Fruit fly (Drosophila melanogaster) whole organism, adult: ENCODE results near the gene CG5556.

ENCODE experiments used
- CG11617 ChIP-seq: fragments of 200-800 bp; sonication (Bioruptor generic); optimal IDR thresholded peaks from 2 replicates; lab custom pipeline; 2017; ENCODE audit warnings: mild to moderate bottlenecking, missing biosample characterization, missing genetic modification reagents, missing genetic modification characterization
- CG12768 ChIP-seq: fragments of 200-800 bp; sonication (Bioruptor generic); optimal IDR thresholded peaks from 2 replicates; lab custom pipeline; 2017; ENCODE audit warnings: missing biosample characterization, missing genetic modification characterization, mild to moderate bottlenecking, moderate library complexity, missing genetic modification reagents
- CG14711 ChIP-seq: fragments of 200-800 bp; sonication (Bioruptor generic); optimal IDR thresholded peaks from 2 replicates; lab custom pipeline; 2018; ENCODE audit warnings: missing biosample characterization, mild to moderate bottlenecking, missing genetic modification characterization, moderate library complexity
- CG1620 ChIP-seq: fragments of 200-800 bp; sonication (Bioruptor generic); optimal IDR thresholded peaks from 2 replicates; lab custom pipeline; 2016; ENCODE audit warnings: missing biosample characterization, missing genetic modification characterization
- CG33017 ChIP-seq: fragments of 200-800 bp; sonication (Bioruptor generic); optimal IDR thresholded peaks from 2 replicates; lab custom pipeline; 2018; ENCODE audit warnings: missing biosample characterization, mild to moderate bottlenecking, missing genetic modification characterization, moderate library complexity
- CG5204 ChIP-seq: fragments of 200-800 bp; sonication (Bioruptor generic); optimal IDR thresholded peaks from 2 replicates; lab custom pipeline; 2016; ENCODE audit warnings: missing biosample characterization, missing genetic modification characterization
- CG7045 ChIP-seq: fragments of 200-800 bp; sonication (Bioruptor generic); optimal IDR thresholded peaks from 2 replicates; lab custom pipeline; 2017; ENCODE audit warnings: missing biosample characterization, mild to moderate bottlenecking, missing genetic modification characterization
- CG7101 ChIP-seq: fragments of 200-800 bp; sonication (Bioruptor generic); optimal IDR thresholded peaks from 2 replicates; lab custom pipeline; 2018; ENCODE audit warnings: missing biosample characterization, mild to moderate bottlenecking, missing genetic modification characterization, moderate library complexity
- Clk ChIP-seq: fragments of 200-800 bp; sonication (Bioruptor generic); optimal IDR thresholded peaks from 2 replicates; lab custom pipeline; 2017; ENCODE audit warnings: missing biosample characterization, missing genetic modification characterization
- Crg-1 ChIP-seq: fragments of 200-800 bp; sonication (Bioruptor generic); optimal IDR thresholded peaks from 2 replicates; lab custom pipeline; 2016; ENCODE audit warnings: missing biosample characterization, missing genetic modification characterization
- Hr96 ChIP-seq: fragments of 200-800 bp; sonication (Bioruptor generic); optimal IDR thresholded peaks from 2 replicates; lab custom pipeline; 2016; ENCODE audit warnings: missing biosample characterization, missing genetic modification characterization
- Mnt ChIP-seq: fragments of 200-800 bp; sonication (Bioruptor generic); optimal IDR thresholded peaks from 2 replicates; lab custom pipeline; 2016; ENCODE audit warnings: missing biosample characterization, mild to moderate bottlenecking, missing genetic modification characterization
- bab1 ChIP-seq: fragments of 200-800 bp; sonication (Bioruptor generic); optimal IDR thresholded peaks from 3 replicates; lab custom pipeline; 2019; ENCODE audit warnings: missing biosample characterization, mild to moderate bottlenecking, missing genetic modification characterization, moderate library complexity
- cic ChIP-seq: fragments of 200-800 bp; sonication (Bioruptor generic); optimal IDR thresholded peaks from 2 replicates; lab custom pipeline; 2017; ENCODE audit warnings: missing biosample characterization, mild to moderate bottlenecking, missing genetic modification characterization, moderate library complexity
- cnc ChIP-seq, 2 experiments: fragments of >200 bp; optimal IDR thresholded peaks; 2 replicates each; lab custom pipeline; 2017
- kay ChIP-seq: fragments of 200-800 bp; sonication (Bioruptor generic); peaks from one replicate; lab custom pipeline; 2016; ENCODE audit warnings: missing biosample characterization, missing genetic modification characterization, borderline replicate concordance
- ovo ChIP-seq: fragments of 200-800 bp; sonication (Bioruptor generic); optimal IDR thresholded peaks from 2 replicates; lab custom pipeline; 2016; ENCODE audit warnings: missing biosample characterization, missing genetic modification characterization
- pad ChIP-seq: fragments of 200-800 bp; sonication (Bioruptor generic); optimal IDR thresholded peaks from 3 replicates; lab custom pipeline; 2017; ENCODE audit warnings: missing biosample characterization, missing genetic modification characterization, mild to moderate bottlenecking, moderate library complexity, missing genetic modification reagents
- tj ChIP-seq: fragments of 200-800 bp; sonication (Bioruptor generic); optimal IDR thresholded peaks from 3 replicates; lab custom pipeline; 2017; ENCODE audit warnings: missing biosample characterization, mild to moderate bottlenecking, missing genetic modification characterization, moderate library complexity
- toe ChIP-seq: fragments of 200-800 bp; sonication (Bioruptor generic); optimal IDR thresholded peaks from 2 replicates; lab custom pipeline; 2016; ENCODE audit warnings: missing biosample characterization, missing genetic modification characterization

Gene CG5556

dm6 chr2L:1352768-1353167, at the start of gene CG5556:
Gene CG5556, minus strand, starts transcription at chr2L:1352868.
- TF ChIP-seq cic (no peak), pad (GFP tag; lab: Kevin White, UChicago) (no peak), CG33017 (tag; lab: Kevin White, UChicago) (no peak), CG5204 (no peak), toe (GFP tag; lab: Kevin White, UChicago) (no peak)

dm6 chr2L:1399434-1399833, 46.8 kb upstream of the CG5556 start:
- TF ChIP-seq cic (no peak), kay (GFP tag; lab: Kevin White, UChicago) (no peak), bab1 (GFP tag; lab: Kevin White, UChicago) (no peak), CG14711 (tag; lab: Kevin White, UChicago) (no peak), CG11617 (GFP tag; lab: Kevin White, UChicago) (no peak), pad (GFP tag; lab: Kevin White, UChicago) (no peak), Crg-1 (no peak), ovo (GFP tag; lab: Kevin White, UChicago) (no peak), Clk (GFP tag; lab: Kevin White, UChicago) (no peak), Mnt (GFP tag; lab: Kevin White, UChicago) (no peak), CG7045 (no peak), cnc (optimal IDR thresholded peaks at IDR 0.05; lab: Kevin White, UChicago) (no peak), Hr96 (no peak), CG12768 (GFP tag; lab: Kevin White, UChicago) (no peak), CG7101 (tag; lab: Kevin White, UChicago) (no peak), tj (no peak), toe (GFP tag; lab: Kevin White, UChicago) (no peak)

dm6 chr2L:1393611-1394010, 40.9 kb upstream of the CG5556 start:
- TF ChIP-seq CG11617 (GFP tag; lab: Kevin White, UChicago) = no peak
- no peak for TF ChIP-seq CG5204
- no peak for TF ChIP-seq Mnt (GFP tag; lab: Kevin White, UChicago)
- no peak for TF ChIP-seq tj
- no peak for TF ChIP-seq Hr96
- no peak for TF ChIP-seq CG1620 (GFP tag; lab: Kevin White, UChicago)
- no peak for TF ChIP-seq Crg-1
- no peak for TF ChIP-seq CG14711 (tag; lab: Kevin White, UChicago)
- TF ChIP-seq ovo (GFP tag; lab: Kevin White, UChicago) = no peak
- TF ChIP-seq CG12768 (GFP tag; lab: Kevin White, UChicago) = no peak
- TF ChIP-seq cic = no peak
- no peak for TF ChIP-seq cnc (optimal IDR thresholded peaks at IDR 0.05; lab: Kevin White, UChicago)
- TF ChIP-seq CG7101 (tag; lab: Kevin White, UChicago) = no peak
- no peak for TF ChIP-seq Clk (GFP tag; lab: Kevin White, UChicago)
- TF ChIP-seq CG33017 (tag; lab: Kevin White, UChicago) = no peak
- no peak for TF ChIP-seq bab1 (GFP tag; lab: Kevin White, UChicago)

DNA sequence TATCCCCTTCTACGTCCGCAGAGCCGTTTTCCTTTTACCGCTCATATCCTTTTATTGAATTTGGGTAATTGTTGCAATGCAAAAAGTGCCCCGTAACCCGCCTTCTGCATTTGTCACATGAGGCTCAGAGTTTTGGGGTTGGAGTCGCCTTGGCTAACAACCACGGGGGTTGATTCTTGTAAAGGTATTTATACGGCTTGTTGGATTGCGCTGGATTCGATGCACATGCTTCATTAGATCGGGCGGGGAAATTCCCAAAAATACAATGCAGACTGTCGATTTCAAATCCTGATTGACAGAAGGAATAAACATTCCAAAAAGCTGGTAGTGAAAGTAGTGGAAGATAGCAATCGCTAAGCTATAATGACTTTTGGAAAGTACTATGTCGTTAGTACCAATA, 37.6 kb upstream of the CG5556 start:
- TF ChIP-seq cic (no peak), Crg-1 (no peak), Hr96 (no peak), CG7101 (tag; lab: Kevin White, UChicago) (no peak), CG14711 (tag; lab: Kevin White, UChicago) (no peak), CG1620 (GFP tag; lab: Kevin White, UChicago) (no peak), CG12768 (GFP tag; lab: Kevin White, UChicago) (no peak), tj (no peak), CG7045 (no peak)

- TF ChIP-seq CG7045 (no peak), kay (GFP tag; lab: Kevin White, UChicago) (no peak)
Measured at dm6 chr2L:1387811-1388210, 35.1 kb upstream of the CG5556 start.

dm6 chr2L:1386512-1386911, 33.8 kb upstream of the CG5556 start:
- no peak for TF ChIP-seq CG14711 (tag; lab: Kevin White, UChicago)

dm6 chr2L:1377635-1378034, 25.0 kb upstream of the CG5556 start:
- TF ChIP-seq CG33017 (tag; lab: Kevin White, UChicago) (no peak), ovo (GFP tag; lab: Kevin White, UChicago) (no peak), Crg-1 (no peak)

DNA sequence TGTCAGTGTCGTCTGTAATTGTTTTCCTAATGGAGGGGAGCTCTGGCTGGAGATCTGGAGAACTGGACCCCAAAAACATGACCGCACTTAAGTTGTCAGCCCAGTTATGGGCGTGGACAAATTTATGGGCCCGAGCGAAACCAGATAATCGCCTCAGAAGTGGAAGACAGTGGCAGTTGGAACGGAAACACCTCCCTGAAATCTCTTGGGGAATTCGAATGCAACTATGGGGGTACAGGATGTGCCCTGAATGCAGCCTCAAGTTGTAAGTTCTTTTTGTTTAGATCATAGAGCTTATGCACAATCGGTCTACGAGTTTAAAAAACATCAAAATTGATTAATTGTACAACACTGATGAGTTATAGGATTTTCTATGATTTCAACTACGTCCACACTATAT, 15.0 kb upstream of the CG5556 start, which contains the start of gene CG14346:
Gene CG14346 (plus strand): TSS at position 301 of the 400 bp plus-strand sequence.
- TF ChIP-seq Crg-1 = no peak

- TF ChIP-seq Clk (GFP tag; lab: Kevin White, UChicago) (no peak), Mnt (GFP tag; lab: Kevin White, UChicago) (no peak), ovo (GFP tag; lab: Kevin White, UChicago) (no peak), cic (no peak), kay (GFP tag; lab: Kevin White, UChicago) (no peak), CG12768 (GFP tag; lab: Kevin White, UChicago) (no peak), pad (GFP tag; lab: Kevin White, UChicago) (no peak), toe (GFP tag; lab: Kevin White, UChicago) (no peak), cnc (optimal IDR thresholded peaks at IDR 0.05; lab: Kevin White, UChicago) (no peak), CG11617 (GFP tag; lab: Kevin White, UChicago) (no peak), tj (no peak), CG33017 (tag; lab: Kevin White, UChicago) (no peak), bab1 (GFP tag; lab: Kevin White, UChicago) (no peak), CG5204 (no peak), Crg-1 (no peak), CG7101 (tag; lab: Kevin White, UChicago) (no peak), CG7045 (no peak), CG14711 (tag; lab: Kevin White, UChicago) (no peak), CG1620 (GFP tag; lab: Kevin White, UChicago) (no peak), Hr96 (no peak)
Measured at dm6 chr2L:1365037-1365436, 12.4 kb upstream of the CG5556 start.
